Worm (Caenorhabditis elegans) whole organism, L1 larva: Measurements from ENCODE around the gene Y62E10A.20.
A peak's percentile ranks its signal among the peaks of the same experiment; 100 is the strongest.

Source experiments
- C16A3.4 ChIP-seq: fragments of 150-350 bp; optimal IDR thresholded peaks from 2 replicates; lab custom pipeline; 2014; ENCODE audit warnings: missing biosample characterization, missing genetic modification characterization
- F16B12.6 ChIP-seq: fragments of 150-350 bp; optimal IDR thresholded peaks from 2 replicates; lab custom pipeline; 2014; ENCODE audit warnings: missing biosample characterization, missing genetic modification characterization
- alr-1 ChIP-seq: fragments of 200-800 bp; sonication (Bioruptor generic); optimal IDR thresholded peaks from 2 replicates; lab custom pipeline; 2018; ENCODE audit warnings: borderline replicate concordance, mild to moderate bottlenecking, missing genetic modification characterization, missing compliant biosample characterization
- aly-2 ChIP-seq: fragments of 150-350 bp; optimal IDR thresholded peaks from 2 replicates; lab custom pipeline; 2014; ENCODE audit warnings: missing biosample characterization, missing genetic modification characterization
- ama-1 ChIP-seq: fragments of 150-350 bp; optimal IDR thresholded peaks from 2 replicates; lab custom pipeline; 2014
- ceh-63 ChIP-seq: fragments of 200-800 bp; sonication (Bioruptor generic); optimal IDR thresholded peaks from 2 replicates; lab custom pipeline; 2018; ENCODE audit warnings: mild to moderate bottlenecking, missing genetic modification characterization, missing compliant biosample characterization
- ceh-8 ChIP-seq: fragments of 200-800 bp; sonication (Bioruptor generic); optimal IDR thresholded peaks from 2 replicates; lab custom pipeline; 2018; ENCODE audit warnings: mild to moderate bottlenecking, missing genetic modification characterization, moderate library complexity, missing compliant biosample characterization
- ceh-82 ChIP-seq, 3 experiments: fragments of 150-350 bp in 1 of 3; sonication (generic microtip) in 2 of 3; optimal IDR thresholded peaks; 2 replicates each; lab custom pipeline; 2014 to 2017; ENCODE audit warnings: missing biosample characterization in 3 of 3, missing genetic modification characterization in 3 of 3
- ceh-88 ChIP-seq: fragments of 200-800 bp; sonication (Bioruptor generic); IDR thresholded peaks from 2 replicates; pipeline ENCODE4 v1.3.6; 2022; ENCODE audit warnings: missing genetic modification characterization, missing compliant biosample characterization
- ceh-90 ChIP-seq: sonication (generic microtip); optimal IDR thresholded peaks from 2 replicates; lab custom pipeline; 2016; ENCODE audit warnings: missing genetic modification characterization, missing compliant biosample characterization
- ces-1 ChIP-seq: fragments of 150-350 bp; optimal IDR thresholded peaks from 2 replicates; lab custom pipeline; 2014; ENCODE audit warnings: missing biosample characterization, missing genetic modification reagents, missing genetic modification characterization
- dpl-1 ChIP-seq, 3 experiments: fragments of 150-350 bp in 2 of 3; sonication (generic microtip) in 1 of 3; optimal IDR thresholded peaks; 2 replicates each; lab custom pipeline; 2014 to 2017; ENCODE audit warnings: missing biosample characterization in 3 of 3, missing genetic modification characterization in 3 of 3, missing genetic modification reagents in 3 of 3
- efl-1 ChIP-seq, 4 experiments: fragments of 150-350 bp; optimal IDR thresholded peaks in 3 of 4; peaks in 1 of 4; 1 replicate in 1 of 4; 2 replicates in 3 of 4; lab custom pipeline; 2014; ENCODE audit warnings: missing biosample characterization in 2 of 4, missing genetic modification characterization in 2 of 4, missing genetic modification reagents in 2 of 4
- efl-3 ChIP-seq: fragments of 200-800 bp; sonication (Bioruptor generic); optimal IDR thresholded peaks from 2 replicates; lab custom pipeline; 2018; ENCODE audit warnings: mild to moderate bottlenecking, missing genetic modification characterization, missing compliant biosample characterization
- egl-13 ChIP-seq: sonication (generic microtip); optimal IDR thresholded peaks from 2 replicates; lab custom pipeline; 2016; ENCODE audit warnings: missing genotype, missing genetic modification reagents, missing genetic modification characterization, missing compliant biosample characterization
- elt-2 ChIP-seq: sonication (generic microtip); optimal IDR thresholded peaks from 2 replicates; lab custom pipeline; 2016; ENCODE audit warnings: missing genetic modification characterization, mild to moderate bottlenecking, inconsistent platforms, missing compliant biosample characterization, missing genetic modification reagents
- ets-5 ChIP-seq: fragments of 200-800 bp; sonication (Bioruptor generic); IDR thresholded peaks from 2 replicates; pipeline ENCODE4 v1.3.6; 2022; ENCODE audit warnings: missing genetic modification characterization, missing compliant biosample characterization
- fkh-10 ChIP-seq: sonication (generic microtip); optimal IDR thresholded peaks from 2 replicates; lab custom pipeline; 2017; ENCODE audit warnings: missing biosample characterization, missing genetic modification reagents, missing genetic modification characterization
- fkh-4 ChIP-seq: sonication (generic microtip); optimal IDR thresholded peaks from 2 replicates; lab custom pipeline; 2016; ENCODE audit warnings: missing compliant biosample characterization, missing genetic modification characterization, borderline replicate concordance
- fkh-8 ChIP-seq: sonication (generic microtip); optimal IDR thresholded peaks from 2 replicates; lab custom pipeline; 2016; ENCODE audit warnings: mild to moderate bottlenecking, missing genetic modification characterization, missing compliant biosample characterization
- fos-1 ChIP-seq: fragments of 150-350 bp; optimal IDR thresholded peaks from 2 replicates; lab custom pipeline; 2014; ENCODE audit warnings: missing biosample characterization, missing genetic modification characterization
- grh-1 ChIP-seq: fragments of 200-800 bp; sonication (Bioruptor generic); IDR thresholded peaks from 2 replicates; pipeline ENCODE4 v1.3.6; 2022; ENCODE audit warnings: missing genetic modification reagents, missing genetic modification characterization, missing compliant biosample characterization
- isw-1 ChIP-seq: fragments of 200-800 bp; sonication (Bioruptor generic); IDR thresholded peaks from 2 replicates; pipeline ENCODE4 v1.3.6; 2022; ENCODE audit warnings: missing genetic modification characterization, missing compliant biosample characterization
- jun-1 ChIP-seq: fragments of 150-350 bp; optimal IDR thresholded peaks from 2 replicates; lab custom pipeline; 2014; ENCODE audit warnings: missing biosample characterization, missing genetic modification reagents, missing genetic modification characterization
- lin-13 ChIP-seq: fragments of 150-350 bp; optimal IDR thresholded peaks from 2 replicates; lab custom pipeline; 2014; ENCODE audit warnings: missing biosample characterization, missing genetic modification reagents, missing genetic modification characterization
- lin-14 ChIP-seq: fragments of 200-800 bp; sonication (Bioruptor generic); optimal IDR thresholded peaks from 2 replicates; lab custom pipeline; 2018; ENCODE audit warnings: mild to moderate bottlenecking, missing genetic modification characterization, moderate library complexity, missing compliant biosample characterization
- lin-35 ChIP-seq, 2 experiments: fragments of 150-350 bp; optimal IDR thresholded peaks; 2 replicates each; lab custom pipeline; 2014; ENCODE audit warnings: missing biosample characterization in 2 of 2, missing genetic modification characterization in 2 of 2, missing genetic modification reagents in 2 of 2
- lsy-2 ChIP-seq, 2 experiments: fragments of 150-350 bp; optimal IDR thresholded peaks; 2 replicates each; lab custom pipeline; 2014; ENCODE audit warnings: missing biosample characterization in 2 of 2, missing genetic modification characterization in 2 of 2
- mef-2 ChIP-seq: fragments of 150-350 bp; optimal IDR thresholded peaks from 2 replicates; lab custom pipeline; 2014; ENCODE audit warnings: missing biosample characterization, missing genetic modification characterization
- nhr-11 ChIP-seq: fragments of 150-350 bp; optimal IDR thresholded peaks from 2 replicates; lab custom pipeline; 2014; ENCODE audit warnings: missing biosample characterization, missing genetic modification characterization
- nhr-12 ChIP-seq: sonication (generic microtip); optimal IDR thresholded peaks from 2 replicates; lab custom pipeline; 2017; ENCODE audit warnings: missing biosample characterization, missing genetic modification characterization
- nhr-28 ChIP-seq: fragments of 150-350 bp; optimal IDR thresholded peaks from 2 replicates; lab custom pipeline; 2014; ENCODE audit warnings: missing biosample characterization, missing genetic modification characterization
- nhr-47 ChIP-seq: sonication (generic microtip); optimal IDR thresholded peaks from 2 replicates; lab custom pipeline; 2016; ENCODE audit warnings: mild to moderate bottlenecking, missing genetic modification characterization, moderate library complexity, missing compliant biosample characterization
- nhr-76 ChIP-seq: sonication (generic microtip); optimal IDR thresholded peaks from 2 replicates; lab custom pipeline; 2017; ENCODE audit warnings: missing biosample characterization, missing genetic modification characterization
- nhr-84 ChIP-seq: sonication (generic microtip); optimal IDR thresholded peaks from 2 replicates; lab custom pipeline; 2017; ENCODE audit warnings: missing biosample characterization, missing genetic modification characterization
- nhr-85 ChIP-seq: sonication (generic microtip); peaks from one replicate; lab custom pipeline; 2016; ENCODE audit warnings: missing genetic modification characterization, inconsistent platforms, missing compliant biosample characterization
- pax-3 ChIP-seq: fragments of 200-800 bp; sonication (Bioruptor generic); optimal IDR thresholded peaks from 2 replicates; lab custom pipeline; 2018; ENCODE audit warnings: mild to moderate bottlenecking, missing genetic modification characterization, moderate library complexity, missing compliant biosample characterization
- pqm-1 ChIP-seq: sonication (generic microtip); optimal IDR thresholded peaks from 3 replicates; lab custom pipeline; 2017; ENCODE audit warnings: missing biosample characterization, missing genetic modification characterization
- skn-1 ChIP-seq: fragments of 150-350 bp; optimal IDR thresholded peaks from 2 replicates; lab custom pipeline; 2014; ENCODE audit warnings: missing biosample characterization, missing genetic modification characterization
- snu-23 ChIP-seq: sonication (generic microtip); optimal IDR thresholded peaks from 2 replicates; lab custom pipeline; 2016; ENCODE audit warnings: missing genetic modification characterization, missing compliant biosample characterization
- sox-4 ChIP-seq: sonication (generic microtip); optimal IDR thresholded peaks from 2 replicates; lab custom pipeline; 2016; ENCODE audit warnings: missing genetic modification characterization, missing compliant biosample characterization
- swsn-7 ChIP-seq: sonication (generic microtip); optimal IDR thresholded peaks from 2 replicates; lab custom pipeline; 2016; ENCODE audit warnings: missing genetic modification characterization, missing compliant biosample characterization
- tlp-1 ChIP-seq: fragments of 150-350 bp; optimal IDR thresholded peaks from 2 replicates; lab custom pipeline; 2014; ENCODE audit warnings: missing biosample characterization, missing genetic modification characterization
- unc-130 ChIP-seq: fragments of 150-350 bp; optimal IDR thresholded peaks from 2 replicates; lab custom pipeline; 2017; ENCODE audit warnings: missing biosample characterization, missing genetic modification characterization, inconsistent platforms
- zip-4 ChIP-seq: fragments of 200-800 bp; sonication (Bioruptor generic); optimal IDR thresholded peaks from 2 replicates; lab custom pipeline; 2018; ENCODE audit warnings: mild to moderate bottlenecking, missing genetic modification characterization, moderate library complexity, missing compliant biosample characterization
- ztf-11 ChIP-seq, 2 experiments: sonication (generic microtip); optimal IDR thresholded peaks; 2 replicates each; lab custom pipeline; 2016 to 2017; ENCODE audit warnings: missing genetic modification characterization in 2 of 2, missing biosample characterization in 1 of 2, missing compliant biosample characterization in 1 of 2
- ztf-4 ChIP-seq: fragments of 150-350 bp; optimal IDR thresholded peaks from 2 replicates; lab custom pipeline; 2014; ENCODE audit warnings: missing biosample characterization, missing genetic modification characterization

The Y62E10A.20 gene

ce11 chrIV:13377716-13378115 lies 8.2 kb downstream of the Y62E10A.20 start, which contains the start of gene mau-8:
Gene mau-8 (plus strand): TSS chrIV:13378016.
- TF ChIP-seq C16A3.4, result no peak
- no peak for TF ChIP-seq ceh-90 (tag; lab: Kevin White, UChicago)

- TF ChIP-seq mef-2 (tag; lab: Kevin White, UChicago) (no peak), sox-4 (tag; lab: Kevin White, UChicago) (no peak)
- TF ChIP-seq, all 84 proteins: peak for 0
Observed at ce11 chrIV:13374918-13375317, 11.0 kb downstream of the Y62E10A.20 start.

ce11 chrIV:13371699-13372098 lies 14.2 kb downstream of the Y62E10A.20 start, which contains the start of gene Y62E10A.6:
Gene Y62E10A.6 (plus strand): TSS chrIV:13371999.
- TF ChIP-seq swsn-7, result no peak

ce11 chrIV:13370235-13370739 lies 15.6 kb downstream of the Y62E10A.20 start, which contains the start of the genes rla-2, popl-7 and Y62E10A.24:
Gene rla-2 (minus strand): TSS chrIV:13370285.
Gene popl-7 (plus strand): TSS chrIV:13370689.
Gene Y62E10A.24 (plus strand): TSS chrIV:13370710.
- TF ChIP-seq lin-35 (GFP tag; optimal IDR thresholded peaks at IDR 0.05; lab: Kevin White, UChicago) (peak; percentile 40 to 71), snu-23 (GFP tag; lab: Kevin White, UChicago) (peak; percentile 35), sox-4 (tag; lab: Kevin White, UChicago) (no peak), ceh-88 (GFP tag; lab: Robert Waterston, UW) (no peak), pax-3 (tag; lab: Kevin White, UChicago) (no peak), fkh-10 (GFP tag; lab: Kevin White, UChicago) (no peak), efl-3 (no peak), zip-4 (GFP tag; lab: Kevin White, UChicago) (no peak), tlp-1 (no peak), fos-1 (tag; lab: Kevin White, UChicago) (no peak), elt-2 (tag; lab: Kevin White, UChicago) (no peak), nhr-84 (no peak), fkh-8 (tag; lab: Kevin White, UChicago) (no peak), ztf-4 (no peak), ceh-8 (no peak), skn-1 (peak; percentile 29), pqm-1 (tag; lab: Kevin White, UChicago) (no peak), aly-2 (tag; lab: Kevin White, UChicago) (no peak), nhr-47 (tag; lab: Kevin White, UChicago) (peak; percentile 8), ces-1 (no peak), ztf-11 (tag; optimal IDR thresholded peaks at IDR 0.05; lab: Kevin White, UChicago) (no peak), dpl-1 (GFP tag; optimal IDR thresholded peaks at IDR 0.05; lab: Kevin White, UChicago) (peak; percentile 6 to 39 (median 26)), ceh-63 (GFP tag; lab: Kevin White, UChicago) (no peak), lin-14 (GFP tag; lab: Kevin White, UChicago) (no peak), fkh-4 (tag; lab: Kevin White, UChicago) (no peak), egl-13 (tag; lab: Kevin White, UChicago) (no peak), lsy-2 (tag; optimal IDR thresholded peaks at IDR 0.05; lab: Kevin White, UChicago) (peak; percentile 52 to 91), ceh-82 (tag; optimal IDR thresholded peaks at IDR 0.05; lab: Kevin White, UChicago) (peak in 2 of 3 experiments; percentile 10 to 33), isw-1 (no peak), nhr-12 (tag; lab: Kevin White, UChicago) (no peak), nhr-28 (tag; lab: Kevin White, UChicago) (no peak), unc-130 (peak; percentile 14), lin-13 (GFP tag; lab: Kevin White, UChicago) (no peak), efl-1 (optimal IDR thresholded peaks at IDR 0.05; lab: Kevin White, UChicago) (peak; percentile 32 to 50), efl-1 (GFP tag; optimal IDR thresholded peaks at IDR 0.05 in 1 of 2; lab: Kevin White, UChicago) (peak; percentile 41 to 95), ets-5 (no peak), ama-1 (lab: Kevin White, UChicago) (no peak), grh-1 (GFP tag; lab: Robert Waterston, UW) (no peak), C16A3.4 (peak; percentile 6), F16B12.6 (tag; lab: Kevin White, UChicago) (no peak), nhr-76 (tag; lab: Kevin White, UChicago) (no peak), nhr-11 (tag; lab: Kevin White, UChicago) (no peak), jun-1 (no peak), alr-1 (tag; lab: Kevin White, UChicago) (no peak), nhr-85 (tag; lab: Kevin White, UChicago) (no peak)
